Worm (Caenorhabditis elegans): Measurements from ENCODE around the gene disl-2.

ce11 chrIII:5469090-5469489 lies 26.1 kb downstream of the disl-2 start:
- TF ChIP-seq ama-1 (optimal IDR thresholded peaks at IDR 0.05) (no peak), sea-1 (GFP tag; conservative IDR thresholded peaks at IDR 0.05) (no peak), tbx-11 (GFP tag; IDR thresholded peaks at IDR 0.05) (no peak), tbx-37 (GFP tag; conservative IDR thresholded peaks at IDR 0.05) (no peak), flt-1 (GFP tag; IDR thresholded peaks at IDR 0.05) (no peak), scrt-1 (GFP tag; IDR thresholded peaks at IDR 0.05) (no peak), F13C5.2 (tag; optimal IDR thresholded peaks at IDR 0.05) (no peak), tra-4 (tag; optimal IDR thresholded peaks at IDR 0.05) (no peak), ceh-13 (GFP tag; optimal IDR thresholded peaks at IDR 0.05) (no peak), aly-1 (tag; optimal IDR thresholded peaks at IDR 0.05) (no peak), hmg-4 (GFP tag; optimal IDR thresholded peaks at IDR 0.05) (no peak)
